Fruit fly (Drosophila melanogaster) whole organism, embryonic: ENCODE results near the gene CG2021.

Experiments used
- Atf6 ChIP-seq: fragments of 200-800 bp; sonication (Bioruptor generic); IDR thresholded peaks from 2 replicates; pipeline ENCODE4 v1.3.6; 2022; ENCODE audit warnings: missing biosample characterization, missing genetic modification characterization
- Awh ChIP-seq: fragments of 200-800 bp; sonication (Bioruptor generic); IDR thresholded peaks from 2 replicates; pipeline ENCODE4, ENCODE4 v1.3.6; 2022; ENCODE audit warnings: missing biosample characterization, missing genetic modification characterization
- Bgb ChIP-seq: fragments of 200-800 bp; sonication (Bioruptor generic); IDR thresholded peaks from 2 replicates; pipeline ENCODE4 v1.3.6; 2022; ENCODE audit warnings: missing biosample characterization, missing genetic modification characterization; ENCODE audit not compliant: partially characterized antibody
- Blimp-1 ChIP-seq: fragments of 200-800 bp; sonication (Bioruptor generic); optimal IDR thresholded peaks from 3 replicates; lab custom pipeline; 2018; ENCODE audit warnings: missing biosample characterization, missing genetic modification characterization, mild to moderate bottlenecking, moderate library complexity, missing genetic modification reagents
- BtbVII ChIP-seq: fragments of 200-800 bp; sonication (Bioruptor generic); optimal IDR thresholded peaks from 3 replicates; lab custom pipeline; 2017; ENCODE audit warnings: missing biosample characterization, mild to moderate bottlenecking, missing genetic modification characterization
- CG10267 ChIP-seq: fragments of 200-800 bp; sonication (Bioruptor generic); optimal IDR thresholded peaks from 2 replicates; lab custom pipeline; 2018; ENCODE audit warnings: missing biosample characterization, mild to moderate bottlenecking, missing genetic modification characterization, moderate library complexity
- CG10274 ChIP-seq: fragments of 200-800 bp; sonication (Bioruptor generic); optimal IDR thresholded peaks from 3 replicates; lab custom pipeline; 2017; ENCODE audit warnings: missing biosample characterization, mild to moderate bottlenecking, missing genetic modification characterization
- CG1647 ChIP-seq: fragments of 200-800 bp; sonication (Bioruptor generic); optimal IDR thresholded peaks from 3 replicates; lab custom pipeline; 2016; ENCODE audit warnings: missing biosample characterization, missing genetic modification characterization
- CG17328 ChIP-seq: fragments of 200-800 bp; sonication (Bioruptor generic); IDR thresholded peaks from 2 replicates; pipeline ENCODE4 v1.3.6; 2022; ENCODE audit warnings: missing biosample characterization, missing genetic modification characterization
- CG17359 ChIP-seq: fragments of 200-800 bp; sonication (Bioruptor generic); optimal IDR thresholded peaks from 3 replicates; lab custom pipeline; 2018; ENCODE audit warnings: missing biosample characterization, mild to moderate bottlenecking, missing genetic modification characterization, moderate library complexity
- CG17829 ChIP-seq: fragments of 200-800 bp; optimal IDR thresholded peaks from 2 replicates; lab custom pipeline; 2019; ENCODE audit warnings: missing biosample characterization, mild to moderate bottlenecking, missing genetic modification characterization, moderate library complexity
- CG18476 ChIP-seq: fragments of 200-800 bp; sonication (Bioruptor generic); optimal IDR thresholded peaks from 2 replicates; lab custom pipeline; 2016; ENCODE audit warnings: missing biosample characterization, mild to moderate bottlenecking, missing genetic modification characterization
- CG3281 ChIP-seq: fragments of 200-800 bp; sonication (Bioruptor generic); optimal IDR thresholded peaks from 3 replicates; lab custom pipeline; 2017; ENCODE audit warnings: missing biosample characterization, mild to moderate bottlenecking, missing genetic modification characterization
- CG33213 ChIP-seq: fragments of 200-800 bp; sonication (Bioruptor generic); optimal IDR thresholded peaks from 3 replicates; lab custom pipeline; 2016; ENCODE audit warnings: missing biosample characterization, missing genetic modification characterization
- CG4328 ChIP-seq: fragments of 200-800 bp; sonication (Bioruptor generic); optimal IDR thresholded peaks from 3 replicates; lab custom pipeline; 2017; ENCODE audit warnings: missing biosample characterization, missing genetic modification reagents, missing genetic modification characterization
- CG4424 ChIP-seq: fragments of 200-800 bp; sonication (Bioruptor generic); optimal IDR thresholded peaks from 3 replicates; lab custom pipeline; 2016; ENCODE audit warnings: missing biosample characterization, missing genetic modification characterization
- CG4707 ChIP-seq: fragments of 200-800 bp; sonication (Bioruptor generic); optimal IDR thresholded peaks from 2 replicates; lab custom pipeline; 2018; ENCODE audit warnings: missing biosample characterization, mild to moderate bottlenecking, missing genetic modification characterization, moderate library complexity
- CG4854 ChIP-seq: fragments of 200-800 bp; sonication (Bioruptor generic); optimal IDR thresholded peaks from 2 replicates; lab custom pipeline; 2016; ENCODE audit warnings: missing biosample characterization, missing genetic modification characterization, inconsistent platforms
- CG5180 ChIP-seq: fragments of 200-800 bp; sonication (Bioruptor generic); optimal IDR thresholded peaks from 3 replicates; lab custom pipeline; 2017; ENCODE audit warnings: missing biosample characterization, missing genetic modification characterization, mild to moderate bottlenecking, moderate library complexity, missing genetic modification reagents
- CG7745 ChIP-seq: fragments of 200-800 bp; sonication (Bioruptor generic); optimal IDR thresholded peaks from 2 replicates; lab custom pipeline; 2018; ENCODE audit warnings: missing biosample characterization, mild to moderate bottlenecking, missing genetic modification characterization, moderate library complexity
- CG8765 ChIP-seq: fragments of 200-800 bp; sonication (Bioruptor generic); IDR thresholded peaks from 2 replicates; pipeline ENCODE4 v1.3.6; 2022; ENCODE audit warnings: missing biosample characterization, missing genetic modification characterization
- CHES-1-like ChIP-seq: fragments of 200-800 bp; sonication (Bioruptor generic); optimal IDR thresholded peaks from 2 replicates; lab custom pipeline; 2016; ENCODE audit warnings: missing biosample characterization, missing genetic modification characterization
- E2f1 ChIP-seq: fragments of 200-800 bp; sonication (Bioruptor generic); IDR thresholded peaks from 2 replicates; pipeline ENCODE4 v1.3.6; 2022; ENCODE audit warnings: missing biosample characterization, missing genetic modification characterization
- E2f2 ChIP-seq: fragments of 200-800 bp; sonication (Bioruptor generic); IDR thresholded peaks from 2 replicates; pipeline ENCODE4 v1.3.6; 2022; ENCODE audit warnings: missing biosample characterization, missing genetic modification characterization
- Elba2 ChIP-seq: fragments of 200-800 bp; sonication (Bioruptor generic); optimal IDR thresholded peaks from 3 replicates; lab custom pipeline; 2016; ENCODE audit warnings: missing biosample characterization, missing genetic modification characterization
- Ets97D ChIP-seq: fragments of 200-800 bp; sonication (Bioruptor generic); optimal IDR thresholded peaks from 3 replicates; lab custom pipeline; 2016; ENCODE audit warnings: missing biosample characterization, missing genetic modification characterization
- Fer3 ChIP-seq: fragments of 200-800 bp; sonication (Bioruptor generic); optimal IDR thresholded peaks from 2 replicates; lab custom pipeline; 2018; ENCODE audit warnings: missing biosample characterization, mild to moderate bottlenecking, missing genetic modification characterization, moderate library complexity
- HLHmδ ChIP-seq: fragments of 200-800 bp; sonication (Bioruptor generic); optimal IDR thresholded peaks from 2 replicates; lab custom pipeline; 2018; ENCODE audit warnings: missing biosample characterization, mild to moderate bottlenecking, missing genetic modification characterization, moderate library complexity
- Hey ChIP-seq: fragments of 200-800 bp; sonication (Bioruptor generic); optimal IDR thresholded peaks from 3 replicates; lab custom pipeline; 2018; ENCODE audit warnings: missing biosample characterization, mild to moderate bottlenecking, missing genetic modification characterization
- Hmr ChIP-seq: fragments of 200-800 bp; sonication (Bioruptor generic); optimal IDR thresholded peaks from 3 replicates; lab custom pipeline; 2017; ENCODE audit warnings: mild to moderate bottlenecking, missing biosample characterization, missing genetic modification reagents, missing genetic modification characterization
- Neu2 ChIP-seq: fragments of 200-800 bp; sonication (Bioruptor generic); optimal IDR thresholded peaks from 3 replicates; lab custom pipeline; 2016; ENCODE audit warnings: missing biosample characterization, missing genetic modification characterization, borderline replicate concordance
- Nf-YB ChIP-seq: fragments of 200-800 bp; sonication (Bioruptor generic); optimal IDR thresholded peaks from 3 replicates; lab custom pipeline; 2019; ENCODE audit warnings: missing biosample characterization, mild to moderate bottlenecking, missing genetic modification characterization, moderate library complexity
- Rfx ChIP-seq: fragments of 200-800 bp; sonication (Bioruptor generic); IDR thresholded peaks from 2 replicates; pipeline ENCODE4 v1.3.6; 2022; ENCODE audit warnings: missing biosample characterization, missing genetic modification characterization
- Ssrp ChIP-seq: fragments of 200-800 bp; sonication (Bioruptor generic); optimal IDR thresholded peaks from 2 replicates; lab custom pipeline; 2018; ENCODE audit warnings: missing biosample characterization, mild to moderate bottlenecking, missing genetic modification characterization, moderate library complexity
- amos ChIP-seq: fragments of 200-800 bp; sonication (Bioruptor generic); IDR thresholded peaks from 2 replicates; pipeline ENCODE4 v1.3.6; 2022; ENCODE audit warnings: missing biosample characterization, missing genetic modification characterization; ENCODE audit not compliant: partially characterized antibody
- bsh ChIP-seq, 2 experiments: fragments of 200-800 bp; sonication (Bioruptor generic); optimal IDR thresholded peaks; 2 replicates each; lab custom pipeline; 2017 to 2018; ENCODE audit warnings: mild to moderate bottlenecking in 2 of 2, missing biosample characterization in 2 of 2, missing genetic modification characterization in 2 of 2, moderate library complexity in 1 of 2
- caup ChIP-seq: fragments of 200-800 bp; sonication (Bioruptor generic); optimal IDR thresholded peaks from 3 replicates; lab custom pipeline; 2017; ENCODE audit warnings: missing biosample characterization, mild to moderate bottlenecking, missing genetic modification characterization, moderate library complexity; ENCODE audit not compliant: severe bottlenecking
- ci ChIP-seq: fragments of 200-800 bp; sonication (Bioruptor generic); IDR thresholded peaks from 3 replicates; pipeline ENCODE4 v1.3.6; 2022; ENCODE audit warnings: missing biosample characterization, missing genetic modification characterization
- gcm ChIP-seq: fragments of 200-800 bp; sonication (Bioruptor generic); optimal IDR thresholded peaks from 2 replicates; lab custom pipeline; 2019; ENCODE audit warnings: missing biosample characterization, mild to moderate bottlenecking, missing genetic modification characterization, moderate library complexity
- ham ChIP-seq: fragments of 200-800 bp; sonication (Bioruptor generic); IDR thresholded peaks from 2 replicates; pipeline ENCODE4 v1.3.6; 2022; ENCODE audit warnings: missing biosample characterization, missing genetic modification characterization
- lov ChIP-seq, 2 experiments: fragments of 200-800 bp in 1 of 2; fragments of >200 bp in 1 of 2; sonication (Bioruptor generic) in 1 of 2; IDR thresholded peaks in 1 of 2; optimal IDR thresholded peaks in 1 of 2; 2 replicates in 1 of 2; 3 replicates in 1 of 2; pipeline versions ENCODE4 v1.3.6 to Lab custom; 2017 to 2022; ENCODE audit warnings: missing biosample characterization in 1 of 2, missing genetic modification characterization in 1 of 2
- sim ChIP-seq: fragments of 200-800 bp; sonication (Bioruptor generic); IDR thresholded peaks from 2 replicates; pipeline ENCODE4 v1.3.6; 2022; ENCODE audit warnings: missing biosample characterization, missing genetic modification characterization
- sug ChIP-seq: fragments of 200-800 bp; optimal IDR thresholded peaks from 2 replicates; lab custom pipeline; 2019; ENCODE audit warnings: missing biosample characterization, mild to moderate bottlenecking, missing genetic modification characterization, moderate library complexity
- trem ChIP-seq: fragments of 200-800 bp; optimal IDR thresholded peaks from 3 replicates; lab custom pipeline; 2019; ENCODE audit warnings: missing biosample characterization, mild to moderate bottlenecking, missing genetic modification characterization, moderate library complexity
- vfl ChIP-seq: fragments of 200-800 bp; sonication (Bioruptor generic); optimal IDR thresholded peaks from 2 replicates; lab custom pipeline; 2016; ENCODE audit warnings: missing biosample characterization, missing genetic modification characterization
- zen2 ChIP-seq: fragments of 200-800 bp; sonication (Bioruptor generic); IDR thresholded peaks from 3 replicates; pipeline ENCODE4 v1.3.6; 2022; ENCODE audit warnings: missing biosample characterization, missing genetic modification characterization; ENCODE audit not compliant: partially characterized antibody
- zfh1 ChIP-seq: fragments of 200-800 bp; sonication (Bioruptor generic); IDR thresholded peaks from 3 replicates; pipeline ENCODE4 v1.3.6; 2022; ENCODE audit warnings: missing biosample characterization, missing genetic modification characterization

Gene CG2021

dm6 chr3L:1738375-1739328 lies 38.6 kb downstream of the CG2021 start, which contains the start of gene Gk2 (continued):
- TF ChIP-seq CG10267 (peak; percentile 7), CG7745 (no peak), Elba2 (GFP tag; lab: Kevin White, UChicago) (no peak), CG3281 (GFP tag; lab: Kevin White, UChicago) (peak; percentile 22), Ets97D (GFP tag; lab: Kevin White, UChicago) (peak; percentile 55), trem (peak; percentile 59), CG1647 (GFP tag; lab: Kevin White, UChicago) (no peak), HLHmδ (GFP tag; lab: Kevin White, UChicago) (no peak), Nf-YB (GFP tag; lab: Kevin White, UChicago) (peak; percentile 96), CG8765 (GFP tag; lab: Robert Waterston, UW) (no peak), E2f1 (GFP tag; lab: Robert Waterston, UW) (no peak), gcm (GFP tag; lab: Kevin White, UChicago) (no peak), CG4854 (no peak), CG5180 (peak; percentile 6), lov (optimal IDR thresholded peaks at IDR 0.05; lab: Kevin White, UChicago) (no peak), lov (GFP tag; IDR thresholded peaks at IDR 0.05; lab: Robert Waterston, UW) (no peak), Awh (no peak), BtbVII (GFP tag; lab: Kevin White, UChicago) (peak; percentile 58), caup (GFP tag; lab: Kevin White, UChicago) (no peak), CG4328 (GFP tag; lab: Kevin White, UChicago) (no peak), zen2 (GFP tag; lab: Robert Waterston, UW) (no peak), Ssrp (tag; lab: Kevin White, UChicago) (no peak), Blimp-1 (GFP tag; lab: Kevin White, UChicago) (no peak), ham (GFP tag; lab: Robert Waterston, UW) (no peak), Neu2 (GFP tag; lab: Kevin White, UChicago) (no peak), CG4424 (GFP tag; lab: Kevin White, UChicago) (no peak), sim (GFP tag; lab: Robert Waterston, UW) (no peak), CG18476 (no peak), ci (GFP tag; lab: Robert Waterston, UW) (peak; percentile 48), CG17328 (GFP tag; lab: Robert Waterston, UW) (0 out of 2 replicates have a peak, but pooled peaks have one; percentile 13), zfh1 (GFP tag; lab: Robert Waterston, UW) (no peak), bsh (GFP tag; optimal IDR thresholded peaks at IDR 0.05; lab: Kevin White, UChicago) (no peak), CG17829 (no peak), CG33213 (peak; percentile 28), vfl (no peak), sug (tag; lab: Kevin White, UChicago) (no peak), Fer3 (tag; lab: Kevin White, UChicago) (peak; percentile 5), E2f2 (GFP tag; lab: Robert Waterston, UW) (peak; percentile 98), Hmr (no peak), amos (peak; percentile 57; the same call in 1 of the 2 replicates), Rfx (GFP tag; lab: Robert Waterston, UW) (peak; percentile 32; the same call in 1 of the 2 replicates), Hey (no peak), CG10274 (no peak), Bgb (GFP tag; lab: Robert Waterston, UW) (peak; percentile 65), CG4707 (GFP tag; lab: Kevin White, UChicago) (no peak), CHES-1-like (no peak), CG17359 (no peak), Atf6 (GFP tag; lab: Robert Waterston, UW) (no peak)
